Fruit fly (Drosophila melanogaster) whole organism: ENCODE results near the gene CG13081.

ENCODE experiments used
- CG8478 ChIP-seq: fragments of >200 bp; optimal IDR thresholded peaks from 2 replicates; lab custom pipeline; 2018; ENCODE audit warnings: inconsistent platforms
- Dll ChIP-seq: fragments of >200 bp; optimal IDR thresholded peaks from 2 replicates; lab custom pipeline; 2017
- EcR ChIP-seq, 2 experiments: fragments of >200 bp; optimal IDR thresholded peaks; 2 replicates each; lab custom pipeline; 2017; ENCODE audit warnings: missing biosample characterization in 2 of 2, missing genetic modification characterization in 2 of 2, missing genetic modification reagents in 2 of 2
- pan ChIP-seq: fragments of >200 bp; optimal IDR thresholded peaks from 2 replicates; lab custom pipeline; 2017
- psq ChIP-seq: fragments of >200 bp; optimal IDR thresholded peaks from 2 replicates; lab custom pipeline; 2017
- usp ChIP-seq: fragments of >200 bp; optimal IDR thresholded peaks from 2 replicates; lab custom pipeline; 2017; ENCODE audit warnings: missing biosample characterization, missing genetic modification characterization, mixed read lengths

DNA sequence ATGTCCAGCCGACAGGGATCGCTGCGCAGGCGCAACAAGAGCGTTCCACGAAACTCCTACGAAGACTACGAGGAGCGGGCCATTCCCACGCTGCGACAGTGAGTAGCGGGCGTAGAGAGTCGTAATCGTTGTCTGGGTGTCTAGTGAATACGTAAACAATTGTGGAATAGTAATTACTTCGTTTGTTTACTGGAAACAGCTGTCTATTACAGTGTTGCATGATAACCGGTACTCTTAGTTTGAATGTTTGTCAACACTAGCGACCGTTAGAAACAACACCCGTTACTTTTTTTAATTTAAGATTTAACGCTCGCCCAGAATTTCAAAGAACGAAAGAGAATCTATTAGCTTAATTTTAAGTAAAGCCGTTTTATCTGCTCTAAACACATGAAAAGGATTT is 10.3 kb upstream of the CG13081 start, which contains the start of gene CG10165:
- TF ChIP-seq usp (GFP tag; lab: Kevin White, UChicago) (no peak), psq (lab: Kevin White, UChicago) (no peak), EcR (GFP tag; optimal IDR thresholded peaks at IDR 0.05; lab: Kevin White, UChicago) (no peak), CG8478 (lab: Kevin White, UChicago) (no peak), Dll (lab: Kevin White, UChicago) (no peak), pan (lab: Kevin White, UChicago) (no peak)
